Fruit fly (Drosophila melanogaster): ENCODE data around the gene Gr28a.

Gr28a gene

DNA sequence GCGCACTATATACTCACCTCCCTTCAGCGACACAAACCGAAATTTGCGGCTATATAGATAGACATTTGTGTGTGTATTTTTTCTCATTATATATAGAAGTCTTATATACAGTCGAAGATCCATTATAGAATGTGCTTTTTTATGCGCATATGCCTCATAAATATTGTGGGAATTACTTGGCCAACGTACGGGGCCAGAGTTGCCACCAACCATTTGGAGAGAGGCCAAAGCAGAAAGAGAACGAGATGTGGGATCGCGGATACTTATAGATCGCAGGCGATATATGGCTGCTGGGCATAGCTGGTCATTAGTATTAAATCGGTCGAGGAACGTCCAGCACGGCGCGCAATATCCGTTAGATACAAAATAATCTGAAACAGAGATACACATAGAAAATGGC lies 49.1 kb downstream of the Gr28a start, which contains the start of gene CG5177:
Gene CG5177, plus strand, starts transcription at position 305 of the 400 bp plus-strand sequence.
- TF ChIP-seq tj (GFP tag; optimal IDR thresholded peaks at IDR 0.05) (no peak), CG14711 (tag; optimal IDR thresholded peaks at IDR 0.05) (peak; percentile 64)
